Fruit fly (Drosophila melanogaster) whole organism, embryonic: ENCODE results near the gene CG16719.

ENCODE experiments used
- CG10654 ChIP-seq: fragments of 200-800 bp; sonication (Bioruptor generic); optimal IDR thresholded peaks from 2 replicates; lab custom pipeline; 2016; ENCODE audit warnings: missing biosample characterization, missing genetic modification characterization
- CG13287 ChIP-seq: fragments of 200-800 bp; sonication (Bioruptor generic); IDR thresholded peaks from 2 replicates; pipeline ENCODE4 v1.3.6; 2022; ENCODE audit warnings: missing biosample characterization, missing genetic modification characterization; ENCODE audit not compliant: partially characterized antibody
- CG13424 ChIP-seq: fragments of 200-800 bp; sonication (Bioruptor generic); optimal IDR thresholded peaks from 2 replicates; lab custom pipeline; 2019; ENCODE audit warnings: missing biosample characterization, mild to moderate bottlenecking, missing genetic modification characterization, moderate library complexity
- CG14441 ChIP-seq: fragments of 200-800 bp; sonication (Bioruptor generic); IDR thresholded peaks from 2 replicates; pipeline ENCODE4 v1.3.6; 2022; ENCODE audit warnings: missing biosample characterization, missing genetic modification characterization
- CG15269 ChIP-seq: fragments of 200-800 bp; sonication (Bioruptor generic); optimal IDR thresholded peaks from 2 replicates; lab custom pipeline; 2018; ENCODE audit warnings: missing biosample characterization, mild to moderate bottlenecking, missing genetic modification characterization, moderate library complexity
- CG1647 ChIP-seq: fragments of 200-800 bp; sonication (Bioruptor generic); optimal IDR thresholded peaks from 3 replicates; lab custom pipeline; 2016; ENCODE audit warnings: missing biosample characterization, missing genetic modification characterization
- CG17328 ChIP-seq: fragments of 200-800 bp; sonication (Bioruptor generic); IDR thresholded peaks from 2 replicates; pipeline ENCODE4 v1.3.6; 2022; ENCODE audit warnings: missing biosample characterization, missing genetic modification characterization
- CG17361 ChIP-seq: fragments of 200-800 bp; sonication (Bioruptor generic); IDR thresholded peaks from 3 replicates; pipeline ENCODE4 v1.3.6; 2022; ENCODE audit warnings: missing biosample characterization, missing genetic modification characterization
- CG18262 ChIP-seq: fragments of 200-800 bp; optimal IDR thresholded peaks from 3 replicates; lab custom pipeline; 2019; ENCODE audit warnings: missing biosample characterization, mild to moderate bottlenecking, missing genetic modification characterization, moderate library complexity
- CG18764 ChIP-seq: fragments of 200-800 bp; sonication (Bioruptor generic); optimal IDR thresholded peaks from 3 replicates; lab custom pipeline; 2016; ENCODE audit warnings: missing biosample characterization, missing genetic modification characterization
- CG2712 ChIP-seq: fragments of 200-800 bp; optimal IDR thresholded peaks from 3 replicates; lab custom pipeline; 2019; ENCODE audit warnings: missing biosample characterization, mild to moderate bottlenecking, missing genetic modification characterization, moderate library complexity
- CG32767 ChIP-seq: fragments of 200-800 bp; sonication (Bioruptor generic); IDR thresholded peaks from 2 replicates; pipeline ENCODE4 v1.3.6; 2022; ENCODE audit warnings: missing biosample characterization, missing genetic modification characterization
- CG4707 ChIP-seq: fragments of 200-800 bp; sonication (Bioruptor generic); optimal IDR thresholded peaks from 2 replicates; lab custom pipeline; 2018; ENCODE audit warnings: missing biosample characterization, mild to moderate bottlenecking, missing genetic modification characterization, moderate library complexity
- CG7357 ChIP-seq: fragments of 200-800 bp; sonication (Bioruptor generic); IDR thresholded peaks from 3 replicates; pipeline ENCODE4 v1.3.6; 2022; ENCODE audit warnings: missing biosample characterization, missing genetic modification characterization
- CG7556 ChIP-seq: fragments of 200-800 bp; sonication (Bioruptor generic); optimal IDR thresholded peaks from 2 replicates; lab custom pipeline; 2017; ENCODE audit warnings: missing biosample characterization, mild to moderate bottlenecking, missing genetic modification characterization
- CG7987 ChIP-seq: fragments of 200-800 bp; sonication (Bioruptor generic); optimal IDR thresholded peaks from 2 replicates; lab custom pipeline; 2018; ENCODE audit warnings: missing biosample characterization, mild to moderate bottlenecking, missing genetic modification characterization, moderate library complexity
- CG9437 ChIP-seq: fragments of 200-800 bp; sonication (Bioruptor generic); optimal IDR thresholded peaks from 2 replicates; lab custom pipeline; 2018; ENCODE audit warnings: missing biosample characterization, mild to moderate bottlenecking, missing genetic modification characterization
- CHES-1-like ChIP-seq: fragments of 200-800 bp; sonication (Bioruptor generic); optimal IDR thresholded peaks from 2 replicates; lab custom pipeline; 2016; ENCODE audit warnings: missing biosample characterization, missing genetic modification characterization
- Dp ChIP-seq: fragments of 200-800 bp; sonication (Bioruptor generic); optimal IDR thresholded peaks from 2 replicates; lab custom pipeline; 2018; ENCODE audit warnings: missing biosample characterization, mild to moderate bottlenecking, missing genetic modification characterization, moderate library complexity
- E2f1 ChIP-seq: fragments of 200-800 bp; sonication (Bioruptor generic); IDR thresholded peaks from 2 replicates; pipeline ENCODE4 v1.3.6; 2022; ENCODE audit warnings: missing biosample characterization, missing genetic modification characterization
- Elba2 ChIP-seq: fragments of 200-800 bp; sonication (Bioruptor generic); optimal IDR thresholded peaks from 3 replicates; lab custom pipeline; 2016; ENCODE audit warnings: missing biosample characterization, missing genetic modification characterization
- Ets97D ChIP-seq: fragments of 200-800 bp; sonication (Bioruptor generic); optimal IDR thresholded peaks from 3 replicates; lab custom pipeline; 2016; ENCODE audit warnings: missing biosample characterization, missing genetic modification characterization
- Fer3 ChIP-seq: fragments of 200-800 bp; sonication (Bioruptor generic); optimal IDR thresholded peaks from 2 replicates; lab custom pipeline; 2018; ENCODE audit warnings: missing biosample characterization, mild to moderate bottlenecking, missing genetic modification characterization, moderate library complexity
- H15 ChIP-seq: fragments of 200-800 bp; sonication (Bioruptor generic); IDR thresholded peaks from 3 replicates; pipeline ENCODE4 v1.3.6; 2022; ENCODE audit warnings: missing biosample characterization, missing genetic modification characterization
- MBD-R2 ChIP-seq: fragments of 200-800 bp; sonication (Bioruptor generic); IDR thresholded peaks from 2 replicates; pipeline ENCODE4 v1.3.6; 2022; ENCODE audit warnings: missing biosample characterization, missing genetic modification characterization
- Mad ChIP-seq: fragments of 200-800 bp; sonication (Bioruptor generic); optimal IDR thresholded peaks from 2 replicates; lab custom pipeline; 2016; ENCODE audit warnings: missing biosample characterization, missing genetic modification characterization
- Neu2 ChIP-seq: fragments of 200-800 bp; sonication (Bioruptor generic); optimal IDR thresholded peaks from 3 replicates; lab custom pipeline; 2016; ENCODE audit warnings: missing biosample characterization, missing genetic modification characterization, borderline replicate concordance
- Rfx ChIP-seq: fragments of 200-800 bp; sonication (Bioruptor generic); IDR thresholded peaks from 2 replicates; pipeline ENCODE4 v1.3.6; 2022; ENCODE audit warnings: missing biosample characterization, missing genetic modification characterization
- Rx ChIP-seq: fragments of 200-800 bp; sonication (Bioruptor generic); IDR thresholded peaks from 2 replicates; pipeline ENCODE4 v1.3.6; 2022; ENCODE audit warnings: missing biosample characterization, missing genetic modification characterization
- Sry-δ ChIP-seq: fragments of 200-800 bp; sonication (Bioruptor generic); optimal IDR thresholded peaks from 2 replicates; lab custom pipeline; 2016; ENCODE audit warnings: missing biosample characterization, missing genetic modification characterization
- Xrp1 ChIP-seq: fragments of 200-800 bp; sonication (Bioruptor generic); IDR thresholded peaks from 2 replicates; pipeline ENCODE4 v1.3.6; 2022; ENCODE audit warnings: missing biosample characterization, missing genetic modification characterization
- YL-1 ChIP-seq: fragments of 200-800 bp; sonication (Bioruptor generic); optimal IDR thresholded peaks from 3 replicates; lab custom pipeline; 2017; ENCODE audit warnings: missing biosample characterization, mild to moderate bottlenecking, missing genetic modification characterization
- al ChIP-seq: fragments of 200-800 bp; sonication (Bioruptor generic); IDR thresholded peaks from 2 replicates; pipeline ENCODE4 v1.3.6; 2022; ENCODE audit warnings: missing biosample characterization, missing genetic modification characterization
- ara ChIP-seq: fragments of 200-800 bp; sonication (Bioruptor generic); IDR thresholded peaks from 2 replicates; pipeline ENCODE4 v1.3.6; 2022; ENCODE audit warnings: missing biosample characterization, missing genetic modification characterization
- bcd ChIP-seq: fragments of 200-800 bp; sonication (Bioruptor generic); optimal IDR thresholded peaks from 2 replicates; lab custom pipeline; 2017; ENCODE audit warnings: missing biosample characterization, mild to moderate bottlenecking, missing genetic modification characterization
- cwo ChIP-seq: fragments of 200-800 bp; sonication (Bioruptor generic); optimal IDR thresholded peaks from 3 replicates; lab custom pipeline; 2017; ENCODE audit warnings: missing biosample characterization, missing genetic modification characterization, mild to moderate bottlenecking, moderate library complexity, missing genetic modification reagents
- gfzf ChIP-seq: fragments of 200-800 bp; sonication (Bioruptor generic); optimal IDR thresholded peaks from 2 replicates; lab custom pipeline; 2016; ENCODE audit warnings: missing biosample characterization, mild to moderate bottlenecking, missing genetic modification characterization, moderate library complexity
- kah ChIP-seq: fragments of 200-800 bp; sonication (Bioruptor generic); optimal IDR thresholded peaks from 2 replicates; lab custom pipeline; 2018; ENCODE audit warnings: missing biosample characterization, mild to moderate bottlenecking, missing genetic modification characterization
- pan ChIP-seq, 4 experiments: fragments of >200 bp in 3 of 4; fragments of 200-800 bp in 1 of 4; sonication (Bioruptor generic) in 1 of 4; optimal IDR thresholded peaks in 3 of 4; IDR thresholded peaks in 1 of 4; 2 replicates each; pipeline versions ENCODE4 v1.3.6 to Lab custom; 2017 to 2022; ENCODE audit warnings: missing biosample characterization in 2 of 4, missing genetic modification characterization in 2 of 4, mixed read lengths in 1 of 4
- repo ChIP-seq: fragments of 200-800 bp; sonication (Bioruptor generic); optimal IDR thresholded peaks from 2 replicates; lab custom pipeline; 2016; ENCODE audit warnings: missing biosample characterization, missing genetic modification characterization
- row ChIP-seq: fragments of 200-800 bp; sonication (Bioruptor generic); IDR thresholded peaks from 3 replicates; pipeline ENCODE4 v1.3.6; 2022; ENCODE audit warnings: missing biosample characterization, missing genetic modification characterization
- sc ChIP-seq, 3 experiments: fragments of >200 bp in 2 of 3; fragments of 200-800 bp in 1 of 3; sonication (Bioruptor generic) in 1 of 3; optimal IDR thresholded peaks; 2 replicates in 2 of 3; 3 replicates in 1 of 3; lab custom pipeline; 2017; ENCODE audit warnings: mild to moderate bottlenecking in 1 of 3, missing biosample characterization in 1 of 3, missing genetic modification characterization in 1 of 3, missing genetic modification reagents in 1 of 3
- shn ChIP-seq: fragments of 200-800 bp; sonication (Bioruptor generic); optimal IDR thresholded peaks from 3 replicates; lab custom pipeline; 2016; ENCODE audit warnings: missing biosample characterization, missing genetic modification characterization
- sima ChIP-seq: fragments of 200-800 bp; sonication (Bioruptor generic); optimal IDR thresholded peaks from 2 replicates; lab custom pipeline; 2016; ENCODE audit warnings: missing biosample characterization, missing genetic modification characterization
- stc ChIP-seq: fragments of 200-800 bp; sonication (Bioruptor generic); IDR thresholded peaks from 2 replicates; pipeline ENCODE4 v1.3.6; 2022; ENCODE audit warnings: missing biosample characterization, missing genetic modification characterization
- sug ChIP-seq: fragments of 200-800 bp; optimal IDR thresholded peaks from 2 replicates; lab custom pipeline; 2019; ENCODE audit warnings: missing biosample characterization, mild to moderate bottlenecking, missing genetic modification characterization, moderate library complexity
- tin ChIP-seq: fragments of 200-800 bp; sonication (Bioruptor generic); optimal IDR thresholded peaks from 3 replicates; lab custom pipeline; 2016; ENCODE audit warnings: missing biosample characterization, missing genetic modification characterization
- tx ChIP-seq: fragments of 200-800 bp; sonication (Bioruptor generic); optimal IDR thresholded peaks from 2 replicates; lab custom pipeline; 2016; ENCODE audit warnings: missing biosample characterization, missing genetic modification characterization
- vnd ChIP-seq: fragments of 200-800 bp; sonication (Bioruptor generic); IDR thresholded peaks from 3 replicates; pipeline ENCODE4 v1.3.6; 2022; ENCODE audit warnings: missing biosample characterization, missing genetic modification characterization; ENCODE audit not compliant: partially characterized antibody
- wor ChIP-seq: fragments of 200-800 bp; sonication (Bioruptor generic); IDR thresholded peaks from 2 replicates; pipeline ENCODE4 v1.3.6; 2022; ENCODE audit warnings: missing biosample characterization, missing genetic modification characterization

CG16719 gene

dm6 chr3L:9718929-9719328 lies 34.0 kb downstream of the CG16719 start, which contains the start of the genes CG18178 and CG14174 (continued):
- TF ChIP-seq CG13287 (GFP tag; lab: Robert Waterston, UW): peak; percentile 63
- no peak for TF ChIP-seq CG7357
- peak; percentile 78 for TF ChIP-seq CG18262 (tag; lab: Kevin White, UChicago)
- TF ChIP-seq shn: no peak
- TF ChIP-seq pan (optimal IDR thresholded peaks at IDR 0.05; lab: Kevin White, UChicago): no peak
- peak in 1 of 2 experiments; percentile 51 for TF ChIP-seq pan (GFP tag; optimal IDR thresholded peaks at IDR 0.05 in 1 of 2, IDR thresholded peaks at IDR 0.05 in 1 of 2)
- TF ChIP-seq row: peak; percentile 90
- no peak for TF ChIP-seq tx (GFP tag; lab: Kevin White, UChicago)
- TF ChIP-seq cwo (GFP tag; lab: Kevin White, UChicago): peak; percentile 48
- peak; percentile 83 for TF ChIP-seq sug
- peak; percentile 44; the same call in 1 of the 2 replicates for TF ChIP-seq al (GFP tag; lab: Robert Waterston, UW)
- TF ChIP-seq Sry-δ (GFP tag; lab: Kevin White, UChicago): peak; percentile 33
- TF ChIP-seq CG10654 (GFP tag; lab: Kevin White, UChicago): peak; percentile 49
- TF ChIP-seq repo (GFP tag; lab: Kevin White, UChicago): no peak
- TF ChIP-seq vnd (GFP tag; lab: Robert Waterston, UW): no peak
- peak; percentile 75 for TF ChIP-seq CG15269 (tag; lab: Kevin White, UChicago)
- 0 out of 2 replicates have a peak, but pooled peaks have one; percentile 35 for TF ChIP-seq stc (GFP tag; lab: Robert Waterston, UW)
- peak; percentile 25 for TF ChIP-seq CHES-1-like (GFP tag; lab: Kevin White, UChicago)
- peak; percentile 48 for TF ChIP-seq CG9437
- TF ChIP-seq CG14441 (GFP tag; lab: Robert Waterston, UW): peak; percentile 42; the same call in 1 of the 2 replicates
- no peak for TF ChIP-seq CG7987 (GFP tag; lab: Kevin White, UChicago)
- TF ChIP-seq tin (GFP tag; lab: Kevin White, UChicago): peak; percentile 72
- peak; percentile 89 for TF ChIP-seq CG17361 (GFP tag; lab: Robert Waterston, UW)
- TF ChIP-seq H15 (GFP tag; lab: Robert Waterston, UW): peak; percentile 29; the same call in 1 of the 3 replicates
- no peak for TF ChIP-seq Neu2 (GFP tag; lab: Kevin White, UChicago)
- peak; percentile 49 for TF ChIP-seq kah
- TF ChIP-seq Elba2: peak; percentile 20
- TF ChIP-seq wor: peak; percentile 56; the same call in 1 of the 2 replicates
- TF ChIP-seq CG7556 (GFP tag; lab: Kevin White, UChicago): peak; percentile 35
- no peak for TF ChIP-seq CG1647 (GFP tag; lab: Kevin White, UChicago)
- peak; percentile 23 for TF ChIP-seq Dp (GFP tag; lab: Kevin White, UChicago)
- peak; percentile 59 for TF ChIP-seq YL-1 (GFP tag; lab: Kevin White, UChicago)
- peak; percentile 48; the same call in 1 of the 2 replicates for TF ChIP-seq ara
- peak; percentile 49 for TF ChIP-seq CG18764 (GFP tag; lab: Kevin White, UChicago)
- peak; percentile 88 for TF ChIP-seq MBD-R2 (GFP tag; lab: Robert Waterston, UW)
- peak; percentile 69 for TF ChIP-seq Xrp1 (GFP tag; lab: Robert Waterston, UW)
- TF ChIP-seq E2f1 (GFP tag; lab: Robert Waterston, UW): peak; percentile 59; the same call in 1 of the 2 replicates
- peak; percentile 85 for TF ChIP-seq CG13424 (tag; lab: Kevin White, UChicago)
- TF ChIP-seq Mad (GFP tag; lab: Kevin White, UChicago): peak; percentile 2
- peak; percentile 68 for TF ChIP-seq Fer3
- peak; percentile 85 for TF ChIP-seq CG2712 (tag; lab: Kevin White, UChicago)
- peak; percentile 58 for TF ChIP-seq gfzf
- TF ChIP-seq sc (optimal IDR thresholded peaks at IDR 0.05; lab: Kevin White, UChicago): no peak
- peak; percentile 35 for TF ChIP-seq sc (GFP tag; optimal IDR thresholded peaks at IDR 0.05; lab: Kevin White, UChicago)
- TF ChIP-seq Ets97D: peak; percentile 11
- peak; percentile 65 for TF ChIP-seq bcd (GFP tag; lab: Kevin White, UChicago)
- no peak for TF ChIP-seq sima (GFP tag; lab: Kevin White, UChicago)
- no peak for TF ChIP-seq Rx (GFP tag; lab: Robert Waterston, UW)
- TF ChIP-seq CG17328: peak; percentile 67
- TF ChIP-seq Rfx: peak; percentile 85
- 0 out of 2 replicates have a peak, but pooled peaks have one; percentile 60 for TF ChIP-seq CG32767 (GFP tag; lab: Robert Waterston, UW)
- TF ChIP-seq CG4707 (GFP tag; lab: Kevin White, UChicago): no peak
